Worm (Caenorhabditis elegans): ENCODE data around the gene lgc-5.
A peak's percentile ranks its signal among the peaks of the same experiment; 100 is the strongest.

lgc-5 gene

ce11 chrIV:8375381-8375780, 32.9 kb downstream of the lgc-5 start (continued):
- TF ChIP-seq B0035.1 (tag; optimal IDR thresholded peaks at IDR 0.05), result peak; percentile 29
- TF ChIP-seq egl-18 (GFP tag; IDR thresholded peaks at IDR 0.05), result no peak
- peak; percentile 56 for TF ChIP-seq madf-10 (tag; optimal IDR thresholded peaks at IDR 0.05)
- TF ChIP-seq nfya-2 (GFP tag; IDR thresholded peaks at IDR 0.05), result no peak
- no peak for TF ChIP-seq hsf-1 (GFP tag; IDR thresholded peaks at IDR 0.05)
- TF ChIP-seq ceh-40 (GFP tag; IDR thresholded peaks at IDR 0.05), result no peak
- peak; percentile 87 for TF ChIP-seq rpc-1 (optimal IDR thresholded peaks at IDR 0.05)
- TF ChIP-seq rpc-1 (tag; optimal IDR thresholded peaks at IDR 0.05), result peak; percentile 86
- peak; percentile 83 for TF ChIP-seq nfyb-1 (GFP tag; IDR thresholded peaks at IDR 0.05)
- TF ChIP-seq B0019.2 (GFP tag; conservative IDR thresholded peaks at IDR 0.05), result no peak; the same call in 1 of the 2 replicates
- peak; percentile 80 for TF ChIP-seq athp-1 (tag; optimal IDR thresholded peaks at IDR 0.05)
- peak; percentile 60 for TF ChIP-seq chd-7 (tag; optimal IDR thresholded peaks at IDR 0.05)
- no peak for TF ChIP-seq xnd-1 (tag; optimal IDR thresholded peaks at IDR 0.05)
- peak; percentile 62; the same call in 1 of the 2 replicates for TF ChIP-seq pbrm-1 (GFP tag; IDR thresholded peaks at IDR 0.05)
- TF ChIP-seq T26A5.8 (tag; optimal IDR thresholded peaks at IDR 0.05), result no peak
- no peak for TF ChIP-seq nfya-1 (tag; optimal IDR thresholded peaks at IDR 0.05; ENCODE audit: borderline replicate concordance, insufficient read depth)
- TF ChIP-seq zim-3 (tag; optimal IDR thresholded peaks at IDR 0.05), result peak; percentile 75
- TF ChIP-seq ztf-18 (tag; optimal IDR thresholded peaks at IDR 0.05), result peak; percentile 72
- TF ChIP-seq attf-6 (GFP tag; IDR thresholded peaks at IDR 0.05), result 0 out of 2 replicates have a peak, but pooled peaks have one; percentile 16
- TF ChIP-seq somi-1 (GFP tag; optimal IDR thresholded peaks at IDR 0.05), result peak; percentile 55
- TF ChIP-seq F52B5.7 (tag; optimal IDR thresholded peaks at IDR 0.05), result peak; percentile 74
- TF ChIP-seq repo-1 (tag; optimal IDR thresholded peaks at IDR 0.05), result peak; percentile 73
- peak; percentile 31 for TF ChIP-seq atf-7 (tag; optimal IDR thresholded peaks at IDR 0.05)
- 0 out of 2 replicates have a peak, but pooled peaks have one; percentile 54 for TF ChIP-seq Y79H2A.3 (GFP tag; conservative IDR thresholded peaks at IDR 0.05)
- TF ChIP-seq rec-8 (tag; optimal IDR thresholded peaks at IDR 0.05), result peak; percentile 51 to 76
- peak in 1 of 3 experiments; percentile 61 for TF ChIP-seq lin-35 (GFP tag; optimal IDR thresholded peaks at IDR 0.05)
- TF ChIP-seq mxl-1 (tag; optimal IDR thresholded peaks at IDR 0.05), result peak; percentile 76
- no peak for TF ChIP-seq F57A8.1 (GFP tag; optimal IDR thresholded peaks at IDR 0.05)
- TF ChIP-seq B0336.3 (GFP tag; IDR thresholded peaks at IDR 0.05), result peak; percentile 83
- 0 out of 2 replicates have a peak, but pooled peaks have one; percentile 43 for TF ChIP-seq Y67H2A.10 (GFP tag; conservative IDR thresholded peaks at IDR 0.05)
- no peak for TF ChIP-seq pha-4 (tag; optimal IDR thresholded peaks at IDR 0.05)
- peak; percentile 49 for TF ChIP-seq attf-5 (GFP tag; optimal IDR thresholded peaks at IDR 0.05)

- no peak for TF ChIP-seq aptf-2 (GFP tag; conservative IDR thresholded peaks at IDR 0.05)
- TF ChIP-seq nhr-80 (tag; optimal IDR thresholded peaks at IDR 0.05), result peak; percentile 26
- no peak for TF ChIP-seq ztf-28 (GFP tag; IDR thresholded peaks at IDR 0.05)
- TF ChIP-seq cebp-1 (GFP tag; IDR thresholded peaks at IDR 0.05), result no peak; the same call in 1 of the 2 replicates
- TF ChIP-seq cebp-1 (tag; optimal IDR thresholded peaks at IDR 0.05), result peak; percentile 68
These were observed 34.4 kb downstream of the lgc-5 start for ce11 chrIV:8376923-8377322.

ce11 chrIV:8377501-8377900, 35.0 kb downstream of the lgc-5 start, which contains the start of gene D2096.7:
D2096.7 (minus strand) TSS chrIV:8377630.
- TF ChIP-seq K11D2.4 (GFP tag; IDR thresholded peaks at IDR 0.05), result 0 out of 2 replicates have a peak, but pooled peaks have one; percentile 22
- peak; percentile 52 for TF ChIP-seq B0035.1 (tag; optimal IDR thresholded peaks at IDR 0.05)
- no peak for TF ChIP-seq ccch-3 (GFP tag; optimal IDR thresholded peaks at IDR 0.05)
- TF ChIP-seq egl-44 (GFP tag; IDR thresholded peaks at IDR 0.05), result no peak; the same call in none of the 2 replicates
- no peak for TF ChIP-seq mel-28 (tag; optimal IDR thresholded peaks at IDR 0.05; ENCODE audit: borderline replicate concordance)
- TF ChIP-seq attf-5 (GFP tag; optimal IDR thresholded peaks at IDR 0.05), result peak; percentile 67
- TF ChIP-seq pha-4 (tag; optimal IDR thresholded peaks at IDR 0.05), result no peak
- TF ChIP-seq Y53G8AR.9 (GFP tag; conservative IDR thresholded peaks at IDR 0.05), result peak; percentile 89
- peak; percentile 86 for TF ChIP-seq ceh-79 (tag; optimal IDR thresholded peaks at IDR 0.05)
- TF ChIP-seq sptf-2 (GFP tag; optimal IDR thresholded peaks at IDR 0.05), result no peak
- peak; percentile 61 for TF ChIP-seq xnd-1 (tag; optimal IDR thresholded peaks at IDR 0.05)
- TF ChIP-seq snpc-1.3 (tag; optimal IDR thresholded peaks at IDR 0.05; ENCODE audit: insufficient read depth), result peak; percentile 89
- TF ChIP-seq lin-35 (GFP tag; optimal IDR thresholded peaks at IDR 0.05), result peak in 1 of 3 experiments; percentile 67
- peak; percentile 85 for TF ChIP-seq nhr-27 (tag; optimal IDR thresholded peaks at IDR 0.05)
- TF ChIP-seq ekl-4 (GFP tag; IDR thresholded peaks at IDR 0.05), result peak; percentile 92
